Fruit fly (Drosophila melanogaster) whole organism, wandering third instar larva: ENCODE results near the gene Akap200.

Experiments
- Dif ChIP-seq: fragments of 200-275, 200-300 bp; sonication (Bioruptor generic); optimal IDR thresholded peaks from 2 replicates; lab custom pipeline; 2018; ENCODE audit warnings: missing biosample characterization, missing genetic modification characterization; ENCODE audit not compliant: partially characterized antibody
- Jra ChIP-seq: sonication (Bioruptor generic); optimal IDR thresholded peaks from 2 replicates; lab custom pipeline; 2016; ENCODE audit warnings: missing biosample characterization, missing genetic modification characterization
- OdsH ChIP-seq: fragments of 200-800 bp; sonication (Bioruptor generic); optimal IDR thresholded peaks from 2 replicates; lab custom pipeline; 2016; ENCODE audit warnings: missing biosample characterization, mild to moderate bottlenecking, missing genetic modification characterization
- dsf ChIP-seq: sonication (Bioruptor generic); optimal IDR thresholded peaks from 2 replicates; lab custom pipeline; 2016; ENCODE audit warnings: missing biosample characterization, missing genetic modification characterization, borderline replicate concordance
- ey ChIP-seq: fragments of 200-800 bp; sonication (Bioruptor generic); optimal IDR thresholded peaks from 2 replicates; lab custom pipeline; 2016; ENCODE audit warnings: missing biosample characterization, missing genetic modification characterization
- h ChIP-seq: fragments of 200-800 bp; sonication (Bioruptor generic); optimal IDR thresholded peaks from 3 replicates; lab custom pipeline; 2016; ENCODE audit warnings: missing biosample characterization, mild to moderate bottlenecking, missing genetic modification characterization
- psq ChIP-seq: fragments of 200-800 bp; sonication (Bioruptor generic); optimal IDR thresholded peaks from 3 replicates; lab custom pipeline; 2017; ENCODE audit warnings: missing biosample characterization, mild to moderate bottlenecking, missing genetic modification characterization, moderate library complexity
- usp ChIP-seq: fragments of >200 bp; optimal IDR thresholded peaks from 2 replicates; lab custom pipeline; 2017; ENCODE audit warnings: missing biosample characterization, missing genetic modification characterization
- woc ChIP-seq: sonication (Bioruptor generic); optimal IDR thresholded peaks from 2 replicates; lab custom pipeline; 2016; ENCODE audit warnings: missing biosample characterization, mild to moderate bottlenecking, missing genetic modification characterization

DNA sequence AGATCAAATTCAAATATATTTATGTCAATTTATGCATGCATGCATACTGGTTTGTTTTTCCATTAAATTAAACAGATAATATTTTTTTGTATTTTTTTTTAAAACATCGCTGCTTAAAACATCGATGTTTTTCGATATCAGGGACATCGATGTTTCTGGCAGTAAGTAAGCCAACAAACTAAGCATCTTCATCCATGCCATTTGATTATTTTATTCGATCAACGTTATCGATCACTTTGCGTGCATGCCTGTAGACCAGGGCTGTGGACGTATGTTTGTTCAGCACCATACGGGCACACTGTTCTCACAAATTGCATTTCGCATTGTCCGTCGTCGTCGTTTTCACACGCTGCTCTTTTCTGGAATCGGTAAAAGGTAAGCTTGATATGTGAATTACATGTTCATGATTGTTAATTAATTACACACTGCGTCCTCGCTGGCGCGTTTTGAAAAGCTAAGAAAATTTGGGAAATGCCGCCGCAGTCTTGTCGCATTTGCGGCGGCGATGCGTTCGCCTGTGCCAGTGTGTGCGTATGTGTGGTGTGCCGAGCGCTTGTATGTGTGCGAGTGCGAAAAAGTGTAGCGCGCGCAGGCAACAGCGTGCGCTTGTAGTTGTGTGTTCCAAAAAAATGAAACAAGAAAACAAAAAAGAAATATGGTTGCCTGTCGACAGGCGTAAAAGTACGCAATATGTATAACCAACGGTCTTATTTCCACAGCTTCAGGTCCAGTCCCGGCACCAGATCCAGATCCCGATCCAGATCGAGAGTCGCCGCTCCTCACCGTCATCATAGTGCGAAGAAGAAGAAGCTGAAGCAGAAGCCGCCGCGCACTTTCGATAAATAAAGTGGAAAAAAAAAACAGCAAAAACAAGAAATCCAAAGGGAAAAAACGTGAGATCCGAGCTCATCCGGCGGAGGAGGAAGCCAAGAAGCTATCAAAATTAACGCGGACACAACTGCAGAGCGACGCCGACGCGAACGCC lies 11.9 kb upstream of the Akap200 start, which contains the start of gene emb:
- TF ChIP-seq psq (GFP tag; lab: Kevin White, UChicago) (peak; percentile 45), ey (GFP tag; lab: Kevin White, UChicago) (peak; percentile 20), Jra (GFP tag; lab: Kevin White, UChicago) (peak; percentile 40), Dif (GFP tag; lab: Kevin White, UChicago) (no peak), h (peak; percentile 58), usp (GFP tag; lab: Kevin White, UChicago) (no peak), OdsH (GFP tag; lab: Kevin White, UChicago) (peak; percentile 40), woc (GFP tag; lab: Kevin White, UChicago) (peak; percentile 54), dsf (peak; percentile 6)
